Fruit fly (Drosophila melanogaster): ENCODE measurements around the gene RPA2.

DNA sequence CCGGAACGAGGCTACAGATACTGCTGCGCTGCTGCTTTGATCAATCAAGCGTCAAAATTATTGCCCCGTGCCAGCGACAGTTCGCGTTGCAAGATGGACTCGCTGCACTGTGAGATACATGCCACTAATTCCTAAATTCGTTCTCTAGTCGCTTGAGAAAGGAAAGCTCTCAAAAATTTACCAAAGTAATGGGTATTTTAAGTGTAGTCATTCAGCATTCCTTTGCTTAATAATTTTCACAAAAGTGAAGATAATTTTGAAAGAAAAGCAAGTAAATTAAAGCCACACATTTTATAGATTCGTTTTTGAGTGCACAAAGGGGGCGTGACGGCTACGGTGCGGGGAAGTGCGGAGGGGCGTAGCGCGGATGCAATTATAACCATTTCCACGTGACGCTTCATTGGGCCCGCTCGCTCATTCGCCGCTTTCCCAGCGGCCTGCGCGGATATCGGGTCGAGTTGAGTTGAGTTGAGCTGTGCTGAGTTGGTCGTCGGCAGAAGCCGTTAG lies 34.1 kb upstream of the RPA2 start:
- no peak for TF ChIP-seq Mnt (GFP tag; optimal IDR thresholded peaks at IDR 0.05)
- no peak for TF ChIP-seq cic (GFP tag; optimal IDR thresholded peaks at IDR 0.05)
- no peak for TF ChIP-seq CG7045 (GFP tag; optimal IDR thresholded peaks at IDR 0.05)
- no peak for TF ChIP-seq bab1 (GFP tag; optimal IDR thresholded peaks at IDR 0.05)
- TF ChIP-seq CG1620 (GFP tag; optimal IDR thresholded peaks at IDR 0.05), result no peak
- TF ChIP-seq toe (GFP tag; optimal IDR thresholded peaks at IDR 0.05), result no peak
- TF ChIP-seq CG5204 (GFP tag; optimal IDR thresholded peaks at IDR 0.05), result no peak
- TF ChIP-seq tj (GFP tag; optimal IDR thresholded peaks at IDR 0.05), result no peak
